Worm (Caenorhabditis elegans) whole organism, young adult: ENCODE results near the gene dcap-1.

Experiments
- B0261.1 ChIP-seq: sonication (generic microtip); optimal IDR thresholded peaks from 2 replicates; lab custom pipeline; 2016; ENCODE audit warnings: mild to moderate bottlenecking, missing genetic modification characterization, moderate library complexity, missing compliant biosample characterization
- F37B4.10 ChIP-seq: fragments of 200-800 bp; sonication (Bioruptor generic); IDR thresholded peaks from 2 replicates; pipeline ENCODE4 v1.3.6; 2022; ENCODE audit warnings: missing genetic modification characterization, missing compliant biosample characterization
- F57A8.1 ChIP-seq: fragments of 200-800 bp; sonication (Bioruptor generic); optimal IDR thresholded peaks from 2 replicates; lab custom pipeline; 2018; ENCODE audit warnings: mild to moderate bottlenecking, missing genetic modification characterization, moderate library complexity, missing compliant biosample characterization
- Y53G8AR.9 ChIP-seq: fragments of 200-800 bp; sonication (Bioruptor generic); conservative IDR thresholded peaks from 2 replicates; pipeline ENCODE4 v1.3.6; 2022; ENCODE audit warnings: missing genetic modification reagents, missing genetic modification characterization, missing compliant biosample characterization
- akir-1 ChIP-seq: fragments of 200-800 bp; sonication (Bioruptor generic); optimal IDR thresholded peaks from 2 replicates; lab custom pipeline; 2018; ENCODE audit warnings: mild to moderate bottlenecking, missing genetic modification characterization, moderate library complexity, missing compliant biosample characterization
- ama-1 ChIP-seq, 3 experiments: fragments of 150-350 bp in 1 of 3; sonication (generic microtip) in 2 of 3; optimal IDR thresholded peaks; 2 replicates each; lab custom pipeline; 2014 to 2018; ENCODE audit warnings: missing biosample characterization in 2 of 3, missing genetic modification characterization in 2 of 3, missing genetic modification reagents in 2 of 3
- attf-3 ChIP-seq: fragments of 200-800 bp; sonication (Bioruptor generic); conservative IDR thresholded peaks from 2 replicates; pipeline ENCODE4 v1.3.6; 2022; ENCODE audit warnings: missing genetic modification reagents, missing genetic modification characterization, missing compliant biosample characterization
- attf-5 ChIP-seq: fragments of 200-800 bp; sonication (Bioruptor generic); optimal IDR thresholded peaks from 2 replicates; lab custom pipeline; 2018; ENCODE audit warnings: mild to moderate bottlenecking, missing genetic modification characterization, missing compliant biosample characterization
- cebp-1 ChIP-seq, 2 experiments: fragments of 200-800 bp in 1 of 2; sonication (Bioruptor generic) in 1 of 2; sonication (generic microtip) in 1 of 2; IDR thresholded peaks in 1 of 2; optimal IDR thresholded peaks in 1 of 2; 2 replicates each; pipeline versions ENCODE4 v1.3.6 to Lab custom; 2017 to 2022; ENCODE audit warnings: missing compliant biosample characterization in 2 of 2, missing genetic modification characterization in 2 of 2, mild to moderate bottlenecking in 1 of 2, missing genetic modification reagents in 1 of 2, moderate library complexity in 1 of 2
- ceh-79 ChIP-seq: sonication (generic microtip); optimal IDR thresholded peaks from 2 replicates; lab custom pipeline; 2017; ENCODE audit warnings: mild to moderate bottlenecking, missing genetic modification characterization, missing compliant biosample characterization
- chd-7 ChIP-seq: sonication (generic microtip); optimal IDR thresholded peaks from 2 replicates; lab custom pipeline; 2016; ENCODE audit warnings: mild to moderate bottlenecking, missing genetic modification characterization, moderate library complexity, missing compliant biosample characterization
- dox-1 ChIP-seq: fragments of 200-800 bp; sonication (Bioruptor generic); IDR thresholded peaks from 2 replicates; pipeline ENCODE4 v1.3.6; 2022; ENCODE audit warnings: missing genetic modification reagents, missing genetic modification characterization, missing compliant biosample characterization
- egl-44 ChIP-seq: fragments of 200-800 bp; sonication (Bioruptor generic); IDR thresholded peaks from 2 replicates; pipeline ENCODE4 v1.3.6; 2022; ENCODE audit warnings: missing genetic modification reagents, missing genetic modification characterization, missing compliant biosample characterization
- egrh-3 ChIP-seq: fragments of 200-800 bp; sonication (Bioruptor generic); IDR thresholded peaks from 2 replicates; pipeline ENCODE4 v1.3.6; 2022; ENCODE audit warnings: missing genetic modification reagents, missing genetic modification characterization, missing compliant biosample characterization
- hlh-12 ChIP-seq: sonication (generic microtip); optimal IDR thresholded peaks from 2 replicates; lab custom pipeline; 2016; ENCODE audit warnings: missing genetic modification characterization, missing compliant biosample characterization
- hmg-1.2 ChIP-seq: fragments of 200-800 bp; sonication (Bioruptor generic); IDR thresholded peaks from 2 replicates; pipeline ENCODE4 v1.3.6; 2022; ENCODE audit warnings: missing genetic modification reagents, missing genetic modification characterization, missing compliant biosample characterization
- lin-26 ChIP-seq: fragments of 200-800 bp; sonication (Bioruptor generic); IDR thresholded peaks from 2 replicates; pipeline ENCODE4 v1.3.6; 2022; ENCODE audit warnings: missing genetic modification reagents, missing genetic modification characterization, missing compliant biosample characterization
- mcd-1 ChIP-seq: fragments of 200-800 bp; sonication (Bioruptor generic); IDR thresholded peaks from 2 replicates; pipeline ENCODE4 v1.3.6; 2022; ENCODE audit warnings: missing genetic modification reagents, missing genetic modification characterization, missing compliant biosample characterization
- mel-28 ChIP-seq: sonication (generic microtip); optimal IDR thresholded peaks from 2 replicates; lab custom pipeline; 2016; ENCODE audit warnings: borderline replicate concordance, mild to moderate bottlenecking, missing genetic modification characterization, missing compliant biosample characterization
- nfya-2 ChIP-seq: fragments of 200-800 bp; sonication (Bioruptor generic); IDR thresholded peaks from 2 replicates; pipeline ENCODE4 v1.3.6; 2022; ENCODE audit warnings: missing genetic modification reagents, missing genetic modification characterization, missing compliant biosample characterization
- nfyb-1 ChIP-seq: fragments of 200-800 bp; sonication (Bioruptor generic); IDR thresholded peaks from 2 replicates; pipeline ENCODE4 v1.3.6; 2022; ENCODE audit warnings: missing genetic modification reagents, missing genetic modification characterization, missing compliant biosample characterization
- nhr-80 ChIP-seq: sonication (generic microtip); optimal IDR thresholded peaks from 2 replicates; lab custom pipeline; 2016; ENCODE audit warnings: missing genetic modification characterization, missing compliant biosample characterization
- rpc-1 ChIP-seq, 2 experiments: fragments of 150-350 bp in 1 of 2; sonication (generic microtip) in 1 of 2; optimal IDR thresholded peaks; 2 replicates each; lab custom pipeline; 2014 to 2018; ENCODE audit warnings: missing biosample characterization in 1 of 2, missing genetic modification characterization in 1 of 2, missing genetic modification reagents in 1 of 2, missing genotype in 1 of 2
- sea-2 ChIP-seq: fragments of 200-800 bp; sonication (Bioruptor generic); IDR thresholded peaks from 2 replicates; pipeline ENCODE4 v1.3.6; 2022; ENCODE audit warnings: missing genetic modification characterization, missing compliant biosample characterization
- tbp1 ChIP-seq: fragments of 200-800 bp; sonication (Bioruptor generic); optimal IDR thresholded peaks from 2 replicates; lab custom pipeline; 2018; ENCODE audit warnings: mild to moderate bottlenecking, missing genetic modification characterization, missing compliant biosample characterization
- zfh-2 ChIP-seq: fragments of 200-800 bp; sonication (Bioruptor generic); conservative IDR thresholded peaks from 2 replicates; pipeline ENCODE4 v1.3.6; 2022; ENCODE audit warnings: missing genetic modification reagents, missing genetic modification characterization, missing compliant biosample characterization
- ztf-26 ChIP-seq: sonication (generic microtip); optimal IDR thresholded peaks from 2 replicates; lab custom pipeline; 2017; ENCODE audit warnings: missing genetic modification characterization, missing compliant biosample characterization

Gene dcap-1

DNA sequence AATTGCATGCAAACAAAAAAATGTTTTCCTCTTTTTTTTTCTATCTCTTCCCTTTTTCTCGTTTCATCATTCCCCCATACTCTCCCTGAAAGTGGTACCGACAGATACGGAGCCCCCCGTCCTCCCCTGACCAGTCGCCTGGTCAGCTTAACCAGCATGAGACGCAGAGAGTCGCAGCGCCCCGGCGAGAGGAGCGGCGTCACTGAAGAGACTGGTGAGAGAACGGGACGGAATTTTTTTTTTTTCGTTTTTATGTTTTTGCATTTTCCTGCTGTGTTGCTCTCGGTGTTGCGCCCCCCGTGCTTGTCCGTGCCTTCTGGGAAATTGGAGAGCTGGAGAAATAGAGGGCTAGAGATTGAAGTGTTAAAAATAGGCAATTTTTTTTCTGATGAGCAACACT is 15.8 kb upstream of the dcap-1 start (continued):
- TF ChIP-seq nfya-2 (GFP tag; lab: Robert Waterston, UW) (no peak), akir-1 (no peak), mel-28 (no peak), F57A8.1 (GFP tag; lab: Kevin White, UChicago) (no peak), lin-26 (GFP tag; lab: Robert Waterston, UW) (no peak), F37B4.10 (GFP tag; lab: Robert Waterston, UW) (no peak), hlh-12 (tag; lab: Kevin White, UChicago) (no peak)

DNA sequence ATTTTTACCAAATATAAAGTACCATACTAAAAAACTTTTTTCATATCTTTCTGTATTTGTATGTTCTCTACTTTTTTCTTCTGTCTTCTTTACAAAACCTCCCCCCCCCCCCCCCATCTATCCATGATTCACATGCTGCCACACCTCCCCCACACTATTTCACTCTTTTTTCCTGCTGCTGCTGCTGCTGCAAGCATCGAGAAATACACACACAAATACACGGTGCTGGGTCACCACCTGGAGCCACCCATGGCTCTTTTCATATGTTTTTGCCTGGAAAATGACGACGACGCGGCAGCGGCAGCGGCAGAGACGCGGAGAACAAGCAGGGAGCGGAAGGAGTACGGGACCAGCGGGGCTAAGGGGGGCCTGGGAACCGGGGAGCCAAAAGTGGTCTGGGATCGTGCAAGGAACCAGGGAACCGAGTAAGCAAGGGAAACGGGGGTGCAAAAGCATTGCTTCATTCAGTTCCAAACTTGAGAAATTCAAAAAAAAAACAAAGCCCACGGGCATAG is 14.2 kb upstream of the dcap-1 start:
- TF ChIP-seq zfh-2 (peak; percentile 89), sea-2 (GFP tag; lab: Robert Waterston, UW) (no peak), F37B4.10 (GFP tag; lab: Robert Waterston, UW) (0 out of 2 replicates have a peak, but pooled peaks have one; percentile 15), egrh-3 (peak; percentile 80; the same call in 1 of the 2 replicates), F57A8.1 (GFP tag; lab: Kevin White, UChicago) (no peak)

ce11 chrIV:1067430-1067829 is 12.8 kb upstream of the dcap-1 start, which contains the start of gene znf-782:
Gene znf-782, minus strand, starts transcription at chrIV:1067525.
- TF ChIP-seq zfh-2 (peak; percentile 96), hmg-1.2 (GFP tag; lab: Robert Waterston, UW) (peak; percentile 81), egl-44 (GFP tag; lab: Robert Waterston, UW) (no peak), attf-3 (GFP tag; lab: Robert Waterston, UW) (no peak), Y53G8AR.9 (no peak), attf-5 (GFP tag; lab: Kevin White, UChicago) (peak; percentile 14), nhr-80 (tag; lab: Kevin White, UChicago) (peak; percentile 68), egrh-3 (peak; percentile 90), chd-7 (tag; lab: Kevin White, UChicago) (no peak), cebp-1 (GFP tag; IDR thresholded peaks at IDR 0.05; lab: Robert Waterston, UW) (no peak), cebp-1 (tag; optimal IDR thresholded peaks at IDR 0.05; lab: Kevin White, UChicago) (peak; percentile 4), dox-1 (GFP tag; lab: Robert Waterston, UW) (peak; percentile 49; the same call in 1 of the 2 replicates), nfyb-1 (GFP tag; lab: Robert Waterston, UW) (0 out of 2 replicates have a peak, but pooled peaks have one; percentile 41), mcd-1 (GFP tag; lab: Robert Waterston, UW) (0 out of 2 replicates have a peak, but pooled peaks have one; percentile 19)

DNA sequence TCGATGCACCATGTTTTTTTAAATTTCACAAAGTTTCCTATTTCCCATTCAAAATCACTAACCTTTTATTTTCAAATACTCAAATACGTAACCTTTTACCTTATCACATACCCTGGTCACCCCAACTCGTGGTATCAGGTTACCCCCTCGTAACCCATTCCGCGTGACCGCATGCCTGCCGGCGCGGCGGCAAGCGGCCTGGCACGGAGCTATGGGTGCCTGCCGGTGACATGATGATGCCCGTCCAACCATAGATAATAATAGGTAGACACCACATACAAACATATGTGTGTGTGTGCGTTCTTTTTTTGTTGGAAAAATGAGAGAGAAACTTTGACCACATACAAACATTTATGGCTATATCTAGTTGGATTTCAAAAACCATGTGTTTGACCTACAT is 11.0 kb upstream of the dcap-1 start:
- peak; percentile 71 for TF ChIP-seq zfh-2
- no peak for TF ChIP-seq ceh-79 (tag; lab: Kevin White, UChicago)

ce11 chrIV:1064289-1064848 is 9.8 kb upstream of the dcap-1 start:
- TF ChIP-seq ztf-26 = no peak
- TF ChIP-seq ama-1 (optimal IDR thresholded peaks at IDR 0.05; lab: Kevin White, UChicago) = no peak
- no peak for TF ChIP-seq ama-1 (GFP tag; optimal IDR thresholded peaks at IDR 0.05; lab: Kevin White, UChicago)
- 0 out of 2 replicates have a peak, but pooled peaks have one; percentile 54 for TF ChIP-seq egrh-3
- TF ChIP-seq zfh-2 = peak; percentile 89

- peak; percentile 21 for TF ChIP-seq rpc-1 (optimal IDR thresholded peaks at IDR 0.05; lab: Kevin White, UChicago)
- TF ChIP-seq rpc-1 (tag; optimal IDR thresholded peaks at IDR 0.05; lab: Kevin White, UChicago) = peak; percentile 62
- no peak for TF ChIP-seq F37B4.10 (GFP tag; lab: Robert Waterston, UW)
- peak; percentile 51 for TF ChIP-seq B0261.1 (tag; lab: Kevin White, UChicago)
- TF ChIP-seq attf-3 (GFP tag; lab: Robert Waterston, UW) = peak; percentile 24; the same call in 1 of the 2 replicates
- peak; percentile 76 for TF ChIP-seq tbp1 (GFP tag; lab: Kevin White, UChicago)
These were observed 8.5 kb upstream of the dcap-1 start for ce11 chrIV:1063058-1063457.
